Fruit fly (Drosophila melanogaster) whole organism, embryonic: ENCODE data around the gene Ant2.

ENCODE experiments used
- Abd-B ChIP-seq: fragments of 200-800 bp; sonication (Bioruptor generic); optimal IDR thresholded peaks from 2 replicates; lab custom pipeline; 2018; ENCODE audit warnings: missing biosample characterization, mild to moderate bottlenecking, missing genetic modification characterization, moderate library complexity
- Asciz ChIP-seq: fragments of 200-800 bp; sonication (Bioruptor generic); optimal IDR thresholded peaks from 2 replicates; lab custom pipeline; 2017; ENCODE audit warnings: missing biosample characterization, mild to moderate bottlenecking, missing genetic modification characterization, missing genetic modification reagents
- CG10321 ChIP-seq: fragments of 200-800 bp; sonication (Bioruptor generic); IDR thresholded peaks from 2 replicates; pipeline ENCODE4 v1.3.6; 2022; ENCODE audit warnings: missing biosample characterization, missing genetic modification characterization
- CG11093 ChIP-seq: fragments of 200-800 bp; sonication (Bioruptor generic); IDR thresholded peaks from 3 replicates; pipeline ENCODE4 v1.3.6; 2022; ENCODE audit warnings: missing biosample characterization, missing genetic modification characterization
- CG11504 ChIP-seq: fragments of 200-800 bp; sonication (Bioruptor generic); optimal IDR thresholded peaks from 3 replicates; lab custom pipeline; 2019; ENCODE audit warnings: missing biosample characterization, mild to moderate bottlenecking, missing genetic modification characterization, moderate library complexity
- CG11560 ChIP-seq: fragments of 200-800 bp; sonication (Bioruptor generic); IDR thresholded peaks from 3 replicates; pipeline ENCODE4 v1.3.6; 2022; ENCODE audit warnings: missing biosample characterization, missing genetic modification characterization
- CG13894 ChIP-seq: fragments of 200-800 bp; sonication (Bioruptor generic); optimal IDR thresholded peaks from 3 replicates; lab custom pipeline; 2018; ENCODE audit warnings: missing biosample characterization, mild to moderate bottlenecking, missing genetic modification characterization, moderate library complexity
- CG14667 ChIP-seq: fragments of 200-800 bp; sonication (Bioruptor generic); IDR thresholded peaks from 2 replicates; pipeline ENCODE4 v1.3.6; 2022; ENCODE audit warnings: missing biosample characterization, missing genetic modification characterization
- CG17802 ChIP-seq: fragments of 200-800 bp; sonication (Bioruptor generic); optimal IDR thresholded peaks from 2 replicates; lab custom pipeline; 2018; ENCODE audit warnings: missing biosample characterization, mild to moderate bottlenecking, missing genetic modification characterization, moderate library complexity
- CG2129 ChIP-seq: fragments of 200-800 bp; sonication (Bioruptor generic); IDR thresholded peaks from 2 replicates; pipeline ENCODE4 v1.3.6; 2022; ENCODE audit warnings: missing biosample characterization, missing genetic modification characterization; ENCODE audit not compliant: partially characterized antibody
- CG2889 ChIP-seq: fragments of 200-800 bp; sonication (Bioruptor generic); IDR thresholded peaks from 3 replicates; pipeline ENCODE4 v1.3.6; 2022; ENCODE audit warnings: missing biosample characterization, missing genetic modification characterization
- CG30020 ChIP-seq: fragments of 200-800 bp; optimal IDR thresholded peaks from 2 replicates; lab custom pipeline; 2019; ENCODE audit warnings: missing biosample characterization, mild to moderate bottlenecking, missing genetic modification characterization, moderate library complexity
- CG31224 ChIP-seq: fragments of 200-800 bp; sonication (Bioruptor generic); IDR thresholded peaks from 2 replicates; pipeline ENCODE4 v1.3.6; 2022; ENCODE audit warnings: missing biosample characterization, missing genetic modification characterization
- CG31441 ChIP-seq: fragments of 200-800 bp; sonication (Bioruptor generic); IDR thresholded peaks from 2 replicates; pipeline ENCODE4 v1.3.6; 2022; ENCODE audit warnings: missing biosample characterization, missing genetic modification characterization
- CG3281 ChIP-seq: fragments of 200-800 bp; sonication (Bioruptor generic); optimal IDR thresholded peaks from 3 replicates; lab custom pipeline; 2017; ENCODE audit warnings: missing biosample characterization, mild to moderate bottlenecking, missing genetic modification characterization
- CG33213 ChIP-seq: fragments of 200-800 bp; sonication (Bioruptor generic); optimal IDR thresholded peaks from 3 replicates; lab custom pipeline; 2016; ENCODE audit warnings: missing biosample characterization, missing genetic modification characterization
- CG33557 ChIP-seq: fragments of 200-800 bp; sonication (Bioruptor generic); optimal IDR thresholded peaks from 2 replicates; lab custom pipeline; 2019; ENCODE audit warnings: missing biosample characterization, mild to moderate bottlenecking, missing genetic modification characterization, moderate library complexity
- Camta ChIP-seq: fragments of 200-800 bp; sonication (Bioruptor generic); optimal IDR thresholded peaks from 2 replicates; lab custom pipeline; 2016; ENCODE audit warnings: missing biosample characterization, missing genetic modification characterization
- D19A ChIP-seq: fragments of 200-800 bp; optimal IDR thresholded peaks from 3 replicates; lab custom pipeline; 2019; ENCODE audit warnings: missing biosample characterization, mild to moderate bottlenecking, missing genetic modification characterization, moderate library complexity
- Ets65A ChIP-seq: fragments of 200-800 bp; sonication (Bioruptor generic); peaks from one replicate; lab custom pipeline; 2016; ENCODE audit warnings: missing biosample characterization, missing genetic modification characterization
- Gsc ChIP-seq: fragments of 200-800 bp; sonication (Bioruptor generic); IDR thresholded peaks from 2 replicates; pipeline ENCODE4 v1.3.6; 2022; ENCODE audit warnings: missing biosample characterization, missing genetic modification characterization
- HLH3B ChIP-seq: fragments of 200-800 bp; sonication (Bioruptor generic); IDR thresholded peaks from 2 replicates; pipeline ENCODE4 v1.3.6; 2022; ENCODE audit warnings: missing biosample characterization, missing genetic modification characterization
- Hr78 ChIP-seq, 2 experiments: fragments of 200-800 bp in 1 of 2; fragments of >200 bp in 1 of 2; sonication (Bioruptor generic) in 1 of 2; optimal IDR thresholded peaks; 2 replicates each; lab custom pipeline; 2017 to 2019; ENCODE audit warnings: missing biosample characterization in 2 of 2, missing genetic modification characterization in 2 of 2, mild to moderate bottlenecking in 1 of 2, moderate library complexity in 1 of 2
- MTF-1 ChIP-seq: fragments of 200-800 bp; sonication (Bioruptor generic); optimal IDR thresholded peaks from 2 replicates; lab custom pipeline; 2018; ENCODE audit warnings: missing biosample characterization, mild to moderate bottlenecking, missing genetic modification characterization, borderline replicate concordance
- Ravus ChIP-seq: fragments of 200-800 bp; sonication (Bioruptor generic); IDR thresholded peaks from 2 replicates; pipeline ENCODE4 v1.3.6; 2022; ENCODE audit warnings: missing biosample characterization, missing genetic modification characterization
- Sry-δ ChIP-seq: fragments of 200-800 bp; sonication (Bioruptor generic); optimal IDR thresholded peaks from 2 replicates; lab custom pipeline; 2016; ENCODE audit warnings: missing biosample characterization, missing genetic modification characterization
- Stat92E ChIP-seq, 3 experiments: fragments of >200 bp in 2 of 3; fragments of 200-800 bp in 1 of 3; sonication (Bioruptor generic) in 1 of 3; optimal IDR thresholded peaks; 2 replicates each; lab custom pipeline; 2017 to 2019; ENCODE audit warnings: missing biosample characterization in 3 of 3, missing genetic modification characterization in 3 of 3, mild to moderate bottlenecking in 1 of 3, moderate library complexity in 1 of 3
- Vsx1 ChIP-seq: fragments of 200-800 bp; sonication (Bioruptor generic); optimal IDR thresholded peaks from 2 replicates; lab custom pipeline; 2017; ENCODE audit warnings: missing biosample characterization, mild to moderate bottlenecking, missing genetic modification characterization, missing genetic modification reagents
- cad ChIP-seq: fragments of >200 bp; optimal IDR thresholded peaks from 2 replicates; lab custom pipeline; 2017; ENCODE audit warnings: missing biosample characterization, missing genetic modification characterization
- crc ChIP-seq: fragments of 200-800 bp; sonication (Bioruptor generic); optimal IDR thresholded peaks from 2 replicates; lab custom pipeline; 2016; ENCODE audit warnings: missing biosample characterization, missing genetic modification characterization
- cwo ChIP-seq: fragments of 200-800 bp; sonication (Bioruptor generic); optimal IDR thresholded peaks from 3 replicates; lab custom pipeline; 2017; ENCODE audit warnings: missing biosample characterization, missing genetic modification characterization, mild to moderate bottlenecking, moderate library complexity, missing genetic modification reagents
- dm ChIP-seq: fragments of 200-800 bp; sonication (Bioruptor generic); optimal IDR thresholded peaks from 3 replicates; lab custom pipeline; 2016; ENCODE audit warnings: missing biosample characterization, missing genetic modification characterization
- exex ChIP-seq: fragments of 200-800 bp; sonication (Bioruptor generic); optimal IDR thresholded peaks from 4 replicates; lab custom pipeline; 2018; ENCODE audit warnings: missing biosample characterization, mild to moderate bottlenecking, missing genetic modification characterization, moderate library complexity
- fd102C ChIP-seq: fragments of 200-800 bp; sonication (Bioruptor generic); optimal IDR thresholded peaks from 2 replicates; lab custom pipeline; 2018; ENCODE audit warnings: missing biosample characterization, mild to moderate bottlenecking, missing genetic modification characterization, moderate library complexity
- gcm ChIP-seq: fragments of 200-800 bp; sonication (Bioruptor generic); optimal IDR thresholded peaks from 2 replicates; lab custom pipeline; 2019; ENCODE audit warnings: missing biosample characterization, mild to moderate bottlenecking, missing genetic modification characterization, moderate library complexity
- grn ChIP-seq: fragments of 200-800 bp; sonication (Bioruptor generic); optimal IDR thresholded peaks from 3 replicates; lab custom pipeline; 2017; ENCODE audit warnings: missing biosample characterization, missing genetic modification characterization
- gsb ChIP-seq: fragments of 200-800 bp; sonication (Bioruptor generic); IDR thresholded peaks from 2 replicates; pipeline ENCODE4 v1.3.6; 2022; ENCODE audit warnings: missing biosample characterization, missing genetic modification characterization
- mirr ChIP-seq: fragments of 200-800 bp; sonication (Bioruptor generic); optimal IDR thresholded peaks from 3 replicates; lab custom pipeline; 2018; ENCODE audit warnings: missing biosample characterization, mild to moderate bottlenecking, missing genetic modification characterization
- org-1 ChIP-seq: fragments of 200-800 bp; sonication (Bioruptor generic); optimal IDR thresholded peaks from 2 replicates; lab custom pipeline; 2017; ENCODE audit warnings: missing biosample characterization, missing genetic modification characterization
- pros ChIP-seq: fragments of 200-800 bp; sonication (Bioruptor generic); optimal IDR thresholded peaks from 3 replicates; lab custom pipeline; 2019; ENCODE audit warnings: missing biosample characterization, mild to moderate bottlenecking, missing genetic modification characterization, moderate library complexity
- sens ChIP-seq: fragments of 200-800 bp; sonication (Bioruptor generic); peaks from one replicate; lab custom pipeline; 2016; ENCODE audit warnings: missing biosample characterization, missing genetic modification characterization
- sug ChIP-seq: fragments of 200-800 bp; optimal IDR thresholded peaks from 2 replicates; lab custom pipeline; 2019; ENCODE audit warnings: missing biosample characterization, mild to moderate bottlenecking, missing genetic modification characterization, moderate library complexity
- tna ChIP-seq: fragments of 200-800 bp; sonication (Bioruptor generic); IDR thresholded peaks from 2 replicates; pipeline ENCODE4 v1.3.6; 2022; ENCODE audit warnings: missing biosample characterization, missing genetic modification characterization; ENCODE audit not compliant: partially characterized antibody
- vvl ChIP-seq: fragments of 200-800 bp; sonication (Bioruptor generic); IDR thresholded peaks from 2 replicates; pipeline ENCODE4 v1.3.6; 2022; ENCODE audit warnings: missing biosample characterization, missing genetic modification characterization

Gene Ant2

DNA sequence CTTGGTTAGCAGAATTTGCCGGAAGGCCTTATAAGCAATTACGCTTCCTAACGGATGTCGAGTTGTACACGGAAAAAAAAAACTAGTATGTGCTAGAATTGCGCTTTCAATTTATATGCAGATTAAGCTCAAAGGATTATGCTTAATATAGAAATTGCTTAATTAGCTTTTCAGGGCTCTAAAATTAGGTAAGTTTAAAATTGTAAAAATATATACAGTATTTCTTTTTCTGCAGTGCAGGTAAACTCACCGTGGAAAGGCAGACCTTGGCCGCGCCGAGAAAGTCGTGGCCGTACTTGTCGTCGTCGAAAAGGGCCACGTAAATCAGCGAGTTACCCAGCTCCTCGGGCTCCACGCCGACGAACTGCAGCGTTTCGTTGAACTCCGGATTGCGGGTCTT, 36.0 kb downstream of the Ant2 start (continued):
- TF ChIP-seq D19A (tag; lab: Kevin White, UChicago) (no peak), vvl (no peak), Stat92E (GFP tag; optimal IDR thresholded peaks at IDR 0.05; lab: Kevin White, UChicago) (no peak), CG17802 (tag; lab: Kevin White, UChicago) (no peak), CG33557 (GFP tag; lab: Kevin White, UChicago) (no peak), Ets65A (GFP tag; lab: Kevin White, UChicago) (peak; percentile 84), cwo (GFP tag; lab: Kevin White, UChicago) (no peak), CG14667 (no peak), Asciz (GFP tag; lab: Kevin White, UChicago) (no peak), Vsx1 (GFP tag; lab: Kevin White, UChicago) (no peak), MTF-1 (GFP tag; lab: Kevin White, UChicago) (no peak), CG2889 (GFP tag; lab: Robert Waterston, UW) (no peak), Ravus (GFP tag; lab: Robert Waterston, UW) (no peak)

DNA sequence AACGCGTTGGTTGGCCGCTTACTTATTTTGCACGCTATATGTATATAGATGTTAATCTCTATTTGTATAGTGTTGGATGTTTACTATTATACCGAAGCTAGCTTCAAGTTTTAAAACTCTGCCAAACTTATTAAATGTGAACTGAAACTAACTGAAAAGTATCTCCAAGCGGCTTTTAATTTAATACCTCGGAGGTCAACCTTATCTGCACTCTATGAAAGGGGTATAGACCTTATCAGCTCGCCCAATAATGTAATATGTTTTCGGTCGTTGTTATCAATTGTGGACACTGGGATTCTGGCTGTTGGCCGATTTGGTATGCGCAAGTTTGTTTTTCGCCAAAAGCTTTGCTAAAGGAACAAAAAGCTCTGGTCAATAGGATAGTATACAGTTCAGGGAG, 38.1 kb downstream of the Ant2 start:
- TF ChIP-seq CG13894 (peak; percentile 1), gcm (GFP tag; lab: Kevin White, UChicago) (no peak), sens (GFP tag; lab: Kevin White, UChicago) (peak; percentile 60), mirr (peak; percentile 40), exex (tag; lab: Kevin White, UChicago) (peak; percentile 57), sug (tag; lab: Kevin White, UChicago) (peak; percentile 36), CG30020 (tag; lab: Kevin White, UChicago) (no peak), grn (GFP tag; lab: Kevin White, UChicago) (peak; percentile 10)

- peak in 1 of 2 experiments; percentile 20 for TF ChIP-seq Hr78 (GFP tag; optimal IDR thresholded peaks at IDR 0.05; lab: Kevin White, UChicago)
- TF ChIP-seq HLH3B = 0 out of 2 replicates have a peak, but pooled peaks have one; percentile 3
- TF ChIP-seq dm (GFP tag; lab: Kevin White, UChicago) = no peak
- no peak for TF ChIP-seq pros
- TF ChIP-seq CG31224 (GFP tag; lab: Robert Waterston, UW) = 0 out of 2 replicates have a peak, but pooled peaks have one; percentile 1
- TF ChIP-seq gsb (GFP tag; lab: Robert Waterston, UW) = 0 out of 2 replicates have a peak, but pooled peaks have one; percentile 1
- TF ChIP-seq Sry-δ (GFP tag; lab: Kevin White, UChicago) = no peak
- TF ChIP-seq, all 482 proteins: peak for 4
Measured at dm6 chrX:10745590-10745953, 41.1 kb downstream of the Ant2 start.

- TF ChIP-seq dm (GFP tag; lab: Kevin White, UChicago) (peak; percentile 86), org-1 (GFP tag; lab: Kevin White, UChicago) (peak; percentile 5), CG33213 (peak; percentile 58), CG11504 (tag; lab: Kevin White, UChicago) (peak; percentile 1), cwo (GFP tag; lab: Kevin White, UChicago) (peak; percentile 18), CG31441 (GFP tag; lab: Robert Waterston, UW) (peak; percentile 43; the same call in 1 of the 2 replicates), crc (no peak), CG3281 (GFP tag; lab: Kevin White, UChicago) (peak; percentile 8), Camta (no peak), Gsc (GFP tag; lab: Robert Waterston, UW) (no peak), CG11560 (tag; lab: Robert Waterston, UW) (0 out of 3 replicates have a peak, but pooled peaks have one; percentile 15), CG11093 (no peak), CG10321 (GFP tag; lab: Robert Waterston, UW) (0 out of 2 replicates have a peak, but pooled peaks have one; percentile 30), cad (GFP tag; lab: Kevin White, UChicago) (no peak), Abd-B (GFP tag; lab: Kevin White, UChicago) (peak; percentile 26), CG2129 (GFP tag; lab: Robert Waterston, UW) (peak; percentile 97), tna (GFP tag; lab: Robert Waterston, UW) (peak; percentile 87), fd102C (GFP tag; lab: Kevin White, UChicago) (peak; percentile 9)
Measured at dm6 chrX:10744773-10745589, 41.7 kb downstream of the Ant2 start, which contains the start of gene stx. Gene stx (minus strand): TSS chrX:10744943.
